Worm (Caenorhabditis elegans) whole organism, mixed stage, embryonic: Measurements from ENCODE around the gene smz-1.

Source experiments
- blmp-1 ChIP-seq: fragments of 150-350 bp; optimal IDR thresholded peaks from 2 replicates; lab custom pipeline; 2014; ENCODE audit warnings: missing biosample characterization, missing genetic modification characterization
- ceh-43 ChIP-seq: fragments of 200-800 bp; sonication (Bioruptor generic); optimal IDR thresholded peaks from 2 replicates; lab custom pipeline; 2018; ENCODE audit warnings: mild to moderate bottlenecking, missing genetic modification characterization, moderate library complexity, missing compliant biosample characterization
- drap-1 ChIP-seq: fragments of 200-800 bp; sonication (Bioruptor generic); optimal IDR thresholded peaks from 3 replicates; lab custom pipeline; 2018; ENCODE audit warnings: mild to moderate bottlenecking, missing genetic modification characterization, missing compliant biosample characterization
- mab-5 ChIP-seq: fragments of 150-350 bp; optimal IDR thresholded peaks from 2 replicates; lab custom pipeline; 2014; ENCODE audit warnings: missing biosample characterization, missing genetic modification characterization
- mep-1 ChIP-seq: fragments of 150-350 bp; optimal IDR thresholded peaks from 2 replicates; lab custom pipeline; 2017; ENCODE audit warnings: missing biosample characterization, missing genetic modification reagents, missing genetic modification characterization, inconsistent platforms
- nhr-2 ChIP-seq: fragments of 150-350 bp; optimal IDR thresholded peaks from 2 replicates; lab custom pipeline; 2014; ENCODE audit warnings: missing biosample characterization, missing genetic modification characterization
- nhr-28 ChIP-seq: fragments of 150-350 bp; optimal IDR thresholded peaks from 2 replicates; lab custom pipeline; 2014; ENCODE audit warnings: missing biosample characterization, missing genetic modification characterization
- sem-2 ChIP-seq: fragments of 200-800 bp; sonication (Bioruptor generic); optimal IDR thresholded peaks from 2 replicates; lab custom pipeline; 2018; ENCODE audit warnings: mild to moderate bottlenecking, missing genetic modification characterization, missing compliant biosample characterization
- snpc-4 ChIP-seq: fragments of 150-350 bp; optimal IDR thresholded peaks from 2 replicates; lab custom pipeline; 2014; ENCODE audit warnings: missing biosample characterization, missing genetic modification characterization
- unc-120 ChIP-seq: sonication (generic microtip); optimal IDR thresholded peaks from 2 replicates; lab custom pipeline; 2017; ENCODE audit warnings: missing genetic modification characterization, missing compliant biosample characterization; ENCODE audit not compliant: poor library complexity, severe bottlenecking
- ztf-11 ChIP-seq: fragments of 150-350 bp; optimal IDR thresholded peaks from 2 replicates; lab custom pipeline; 2014; ENCODE audit warnings: missing biosample characterization, missing genetic modification characterization

DNA sequence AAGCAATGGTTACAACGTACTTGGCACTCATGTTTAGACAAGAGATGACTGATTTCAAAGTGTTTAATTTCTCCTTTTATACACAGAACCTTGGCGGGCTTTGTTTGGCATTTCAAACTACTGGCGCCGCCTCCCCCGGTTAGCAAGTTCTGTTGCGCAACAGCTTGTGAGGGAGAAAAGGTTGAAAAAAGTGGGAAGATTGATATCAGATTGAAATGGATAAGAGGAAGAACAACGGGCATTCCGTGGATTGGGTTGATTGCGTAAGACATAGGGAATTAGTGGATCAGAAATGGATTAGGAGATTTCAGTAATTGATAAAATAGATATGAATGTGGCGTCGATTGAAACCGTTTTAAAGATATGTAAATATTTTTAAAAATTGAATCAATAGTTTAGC lies 26.4 kb upstream of the smz-1 start, which contains the start of gene col-130:
- no peak for TF ChIP-seq drap-1 (GFP tag; lab: Kevin White, UChicago)
- no peak for TF ChIP-seq nhr-2 (tag; lab: Kevin White, UChicago)
- no peak for TF ChIP-seq blmp-1 (tag; lab: Kevin White, UChicago)
- no peak for TF ChIP-seq ztf-11
- no peak for TF ChIP-seq mab-5
- no peak for TF ChIP-seq snpc-4
- TF ChIP-seq unc-120 (tag; lab: Kevin White, UChicago): no peak
- TF ChIP-seq nhr-28: no peak
- no peak for TF ChIP-seq mep-1 (tag; lab: Kevin White, UChicago)
- TF ChIP-seq ceh-43 (GFP tag; lab: Kevin White, UChicago): no peak
- TF ChIP-seq sem-2 (GFP tag; lab: Kevin White, UChicago): no peak
